Worm (Caenorhabditis elegans) whole organism, L1 larva: Measurements from ENCODE around the gene Y47D7A.13.

Experiments
- C16A3.4 ChIP-seq: fragments of 150-350 bp; optimal IDR thresholded peaks from 2 replicates; lab custom pipeline; 2014; ENCODE audit warnings: missing biosample characterization, missing genetic modification characterization
- F16B12.6 ChIP-seq: fragments of 150-350 bp; optimal IDR thresholded peaks from 2 replicates; lab custom pipeline; 2014; ENCODE audit warnings: missing biosample characterization, missing genetic modification characterization
- Y116A8C.19 ChIP-seq: sonication (generic microtip); optimal IDR thresholded peaks from 2 replicates; lab custom pipeline; 2016; ENCODE audit warnings: missing compliant biosample characterization, missing genetic modification characterization, borderline replicate concordance
- aha-1 ChIP-seq: fragments of 150-350 bp; optimal IDR thresholded peaks from 2 replicates; lab custom pipeline; 2014; ENCODE audit warnings: missing biosample characterization, missing genetic modification characterization
- ama-1 ChIP-seq: fragments of 150-350 bp; optimal IDR thresholded peaks from 2 replicates; lab custom pipeline; 2014
- blmp-1 ChIP-seq: fragments of 150-350 bp; optimal IDR thresholded peaks from 2 replicates; lab custom pipeline; 2014; ENCODE audit warnings: missing biosample characterization, missing genetic modification characterization
- ceh-90 ChIP-seq: sonication (generic microtip); optimal IDR thresholded peaks from 2 replicates; lab custom pipeline; 2016; ENCODE audit warnings: missing genetic modification characterization, missing compliant biosample characterization
- dsc-1 ChIP-seq: sonication (generic microtip); optimal IDR thresholded peaks from 2 replicates; lab custom pipeline; 2016; ENCODE audit warnings: mild to moderate bottlenecking, missing genetic modification characterization, missing compliant biosample characterization
- efl-1 ChIP-seq, 4 experiments: fragments of 150-350 bp; optimal IDR thresholded peaks in 3 of 4; peaks in 1 of 4; 1 replicate in 1 of 4; 2 replicates in 3 of 4; lab custom pipeline; 2014; ENCODE audit warnings: missing biosample characterization in 2 of 4, missing genetic modification characterization in 2 of 4, missing genetic modification reagents in 2 of 4
- fkh-10 ChIP-seq: sonication (generic microtip); optimal IDR thresholded peaks from 2 replicates; lab custom pipeline; 2017; ENCODE audit warnings: missing biosample characterization, missing genetic modification reagents, missing genetic modification characterization
- fos-1 ChIP-seq: fragments of 150-350 bp; optimal IDR thresholded peaks from 2 replicates; lab custom pipeline; 2014; ENCODE audit warnings: missing biosample characterization, missing genetic modification characterization
- hlh-4 ChIP-seq: sonication (generic microtip); optimal IDR thresholded peaks from 2 replicates; lab custom pipeline; 2016; ENCODE audit warnings: mild to moderate bottlenecking, missing genetic modification characterization, missing compliant biosample characterization
- isw-1 ChIP-seq: fragments of 200-800 bp; sonication (Bioruptor generic); IDR thresholded peaks from 2 replicates; pipeline ENCODE4 v1.3.6; 2022; ENCODE audit warnings: missing genetic modification characterization, missing compliant biosample characterization
- lin-13 ChIP-seq: fragments of 150-350 bp; optimal IDR thresholded peaks from 2 replicates; lab custom pipeline; 2014; ENCODE audit warnings: missing biosample characterization, missing genetic modification reagents, missing genetic modification characterization
- lin-14 ChIP-seq: fragments of 200-800 bp; sonication (Bioruptor generic); optimal IDR thresholded peaks from 2 replicates; lab custom pipeline; 2018; ENCODE audit warnings: mild to moderate bottlenecking, missing genetic modification characterization, moderate library complexity, missing compliant biosample characterization
- lin-15B ChIP-seq: fragments of 150-350 bp; sonication (generic microtip); optimal IDR thresholded peaks from 3 replicates; lab custom pipeline; 2014; ENCODE audit warnings: missing biosample characterization, missing genetic modification characterization
- lin-35 ChIP-seq, 2 experiments: fragments of 150-350 bp; optimal IDR thresholded peaks; 2 replicates each; lab custom pipeline; 2014; ENCODE audit warnings: missing biosample characterization in 2 of 2, missing genetic modification characterization in 2 of 2, missing genetic modification reagents in 2 of 2
- lir-3 ChIP-seq: sonication (generic microtip); optimal IDR thresholded peaks from 2 replicates; lab custom pipeline; 2016; ENCODE audit warnings: mild to moderate bottlenecking, missing genetic modification characterization, moderate library complexity, missing compliant biosample characterization; ENCODE audit not compliant: poor library complexity
- lsy-2 ChIP-seq, 2 experiments: fragments of 150-350 bp; optimal IDR thresholded peaks; 2 replicates each; lab custom pipeline; 2014; ENCODE audit warnings: missing biosample characterization in 2 of 2, missing genetic modification characterization in 2 of 2
- mdl-1 ChIP-seq, 2 experiments: fragments of 150-350 bp; optimal IDR thresholded peaks; 2 replicates each; lab custom pipeline; 2014 to 2017; ENCODE audit warnings: missing biosample characterization in 2 of 2, missing genetic modification characterization in 2 of 2, inconsistent platforms in 1 of 2
- nhr-11 ChIP-seq: fragments of 150-350 bp; optimal IDR thresholded peaks from 2 replicates; lab custom pipeline; 2014; ENCODE audit warnings: missing biosample characterization, missing genetic modification characterization
- nhr-20 ChIP-seq: sonication (generic microtip); optimal IDR thresholded peaks from 2 replicates; lab custom pipeline; 2016; ENCODE audit warnings: mild to moderate bottlenecking, missing genetic modification characterization, missing compliant biosample characterization
- nhr-47 ChIP-seq: sonication (generic microtip); optimal IDR thresholded peaks from 2 replicates; lab custom pipeline; 2016; ENCODE audit warnings: mild to moderate bottlenecking, missing genetic modification characterization, moderate library complexity, missing compliant biosample characterization
- nhr-77 ChIP-seq: fragments of 150-350 bp; optimal IDR thresholded peaks from 2 replicates; lab custom pipeline; 2014; ENCODE audit warnings: missing biosample characterization, missing genetic modification characterization
- nhr-84 ChIP-seq: sonication (generic microtip); optimal IDR thresholded peaks from 2 replicates; lab custom pipeline; 2017; ENCODE audit warnings: missing biosample characterization, missing genetic modification characterization
- nhr-85 ChIP-seq: sonication (generic microtip); peaks from one replicate; lab custom pipeline; 2016; ENCODE audit warnings: missing genetic modification characterization, inconsistent platforms, missing compliant biosample characterization
- nhr-90 ChIP-seq: sonication (generic microtip); optimal IDR thresholded peaks from 2 replicates; lab custom pipeline; 2016; ENCODE audit warnings: mild to moderate bottlenecking, missing genetic modification characterization, missing compliant biosample characterization; ENCODE audit not compliant: poor library complexity
- pqm-1 ChIP-seq: sonication (generic microtip); optimal IDR thresholded peaks from 3 replicates; lab custom pipeline; 2017; ENCODE audit warnings: missing biosample characterization, missing genetic modification characterization
- rnt-1 ChIP-seq: sonication (generic microtip); optimal IDR thresholded peaks from 2 replicates; lab custom pipeline; 2016; ENCODE audit warnings: mild to moderate bottlenecking, missing genetic modification characterization, moderate library complexity, missing compliant biosample characterization
- skn-1 ChIP-seq: fragments of 150-350 bp; optimal IDR thresholded peaks from 2 replicates; lab custom pipeline; 2014; ENCODE audit warnings: missing biosample characterization, missing genetic modification characterization
- tbx-2 ChIP-seq: sonication (generic microtip); optimal IDR thresholded peaks from 2 replicates; lab custom pipeline; 2016; ENCODE audit warnings: missing genetic modification characterization, missing compliant biosample characterization
- tlp-1 ChIP-seq: fragments of 150-350 bp; optimal IDR thresholded peaks from 2 replicates; lab custom pipeline; 2014; ENCODE audit warnings: missing biosample characterization, missing genetic modification characterization
- unc-130 ChIP-seq: fragments of 150-350 bp; optimal IDR thresholded peaks from 2 replicates; lab custom pipeline; 2017; ENCODE audit warnings: missing biosample characterization, missing genetic modification characterization, inconsistent platforms
- unc-86 ChIP-seq: sonication (generic microtip); optimal IDR thresholded peaks from 2 replicates; lab custom pipeline; 2016; ENCODE audit warnings: missing genetic modification characterization, missing compliant biosample characterization
- unc-98 ChIP-seq: fragments of 200-800 bp; sonication (Bioruptor generic); IDR thresholded peaks from 2 replicates; pipeline ENCODE4 v1.3.6; 2022; ENCODE audit warnings: missing genetic modification characterization, missing compliant biosample characterization
- zag-1 ChIP-seq: fragments of 150-350 bp; optimal IDR thresholded peaks from 2 replicates; lab custom pipeline; 2014; ENCODE audit warnings: missing biosample characterization, missing genetic modification characterization
- zip-4 ChIP-seq: fragments of 200-800 bp; sonication (Bioruptor generic); optimal IDR thresholded peaks from 2 replicates; lab custom pipeline; 2018; ENCODE audit warnings: mild to moderate bottlenecking, missing genetic modification characterization, moderate library complexity, missing compliant biosample characterization
- ztf-11 ChIP-seq, 2 experiments: sonication (generic microtip); optimal IDR thresholded peaks; 2 replicates each; lab custom pipeline; 2016 to 2017; ENCODE audit warnings: missing genetic modification characterization in 2 of 2, missing biosample characterization in 1 of 2, missing compliant biosample characterization in 1 of 2
- ztf-4 ChIP-seq: fragments of 150-350 bp; optimal IDR thresholded peaks from 2 replicates; lab custom pipeline; 2014; ENCODE audit warnings: missing biosample characterization, missing genetic modification characterization

The Y47D7A.13 gene

DNA sequence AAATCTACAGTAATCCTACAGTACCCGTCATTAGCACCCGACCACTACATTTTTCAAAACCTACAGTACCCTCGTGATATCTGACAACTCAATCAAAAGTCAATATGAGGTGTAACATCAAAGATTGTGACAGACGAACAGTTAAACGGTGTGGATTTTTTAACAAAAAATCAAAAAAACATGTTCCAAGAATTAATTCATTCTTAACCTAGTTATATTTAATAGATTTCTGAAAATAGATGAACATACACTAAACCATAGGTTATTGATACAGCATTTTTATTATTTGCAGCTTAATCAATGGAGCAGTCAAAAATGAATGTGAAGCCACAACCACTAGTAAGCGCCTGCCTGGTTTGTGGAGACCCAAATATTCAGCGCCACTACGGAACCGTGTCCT is 28.2 kb downstream of the Y47D7A.13 start, which contains the start of gene nhr-118:
TSS of gene nhr-118 (plus strand) at position 301 of the 400 bp plus-strand sequence.
- TF ChIP-seq pqm-1 (tag; lab: Kevin White, UChicago) = no peak
- no peak for TF ChIP-seq nhr-84
- TF ChIP-seq tlp-1 (tag; lab: Kevin White, UChicago) = no peak
- no peak for TF ChIP-seq ztf-11 (tag; optimal IDR thresholded peaks at IDR 0.05; lab: Kevin White, UChicago)
- TF ChIP-seq aha-1 (tag; lab: Kevin White, UChicago) = no peak
- TF ChIP-seq lin-35 (GFP tag; optimal IDR thresholded peaks at IDR 0.05; lab: Kevin White, UChicago) = no peak
- TF ChIP-seq skn-1 (tag; lab: Kevin White, UChicago) = no peak
- TF ChIP-seq hlh-4 = no peak
- TF ChIP-seq unc-130 (tag; lab: Kevin White, UChicago) = no peak
- TF ChIP-seq nhr-90 (tag; lab: Kevin White, UChicago) = no peak
- TF ChIP-seq lin-13 (GFP tag; lab: Kevin White, UChicago) = no peak
- no peak for TF ChIP-seq F16B12.6

- TF ChIP-seq lin-13 (GFP tag; lab: Kevin White, UChicago) = no peak
- no peak for TF ChIP-seq fos-1 (tag; lab: Kevin White, UChicago)
- TF ChIP-seq nhr-47 = no peak
- no peak for TF ChIP-seq isw-1
- no peak for TF ChIP-seq lin-14 (GFP tag; lab: Kevin White, UChicago)
- TF ChIP-seq ztf-4 (tag; lab: Kevin White, UChicago) = no peak
- no peak for TF ChIP-seq mdl-1 (tag; optimal IDR thresholded peaks at IDR 0.05; lab: Kevin White, UChicago)
- no peak for TF ChIP-seq tbx-2 (tag; lab: Kevin White, UChicago)
- no peak for TF ChIP-seq aha-1 (tag; lab: Kevin White, UChicago)
- no peak for TF ChIP-seq lsy-2 (tag; optimal IDR thresholded peaks at IDR 0.05; lab: Kevin White, UChicago)
- TF ChIP-seq zag-1 (tag; lab: Kevin White, UChicago) = no peak
- TF ChIP-seq lir-3 (tag; lab: Kevin White, UChicago) = no peak
- TF ChIP-seq lin-15B (tag; lab: Kevin White, UChicago) = no peak
- no peak for TF ChIP-seq nhr-77 (tag; lab: Kevin White, UChicago)
- no peak for TF ChIP-seq ama-1 (lab: Kevin White, UChicago)
Observed at ce11 chrV:4401865-4402264, 33.9 kb downstream of the Y47D7A.13 start, which contains the start of gene F13A2.5. TSS of gene F13A2.5 (minus strand) at chrV:4401965.

DNA sequence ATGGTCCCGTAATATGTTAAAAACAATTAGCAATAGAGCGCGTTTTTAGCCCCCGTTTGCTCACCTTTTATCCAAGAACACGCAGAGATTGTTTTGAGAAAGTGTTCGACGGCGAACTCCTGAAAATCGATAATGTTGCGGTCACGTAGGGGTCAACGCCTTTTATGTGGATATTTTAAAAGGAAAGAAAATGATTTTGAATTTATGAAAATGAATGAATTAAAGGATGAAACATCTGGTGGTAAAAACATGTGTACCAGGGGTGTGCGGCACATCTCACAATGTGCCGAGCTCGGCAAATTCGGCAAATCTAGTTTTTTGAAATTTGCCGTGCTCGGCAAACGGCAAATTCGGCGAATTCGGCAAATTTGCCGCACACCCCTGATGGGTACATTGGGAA is 35.6 kb downstream of the Y47D7A.13 start, which contains the start of gene F13A2.4:
TSS of gene F13A2.4 (minus strand) at position 101 of the 400 bp plus-strand sequence.
- no peak for TF ChIP-seq nhr-20 (tag; lab: Kevin White, UChicago)
- TF ChIP-seq nhr-85 (tag; lab: Kevin White, UChicago) = no peak
- no peak for TF ChIP-seq F16B12.6
- TF ChIP-seq rnt-1 (tag; lab: Kevin White, UChicago) = no peak
- no peak for TF ChIP-seq unc-86
- no peak for TF ChIP-seq nhr-11 (tag; lab: Kevin White, UChicago)
- TF ChIP-seq ceh-90 (tag; lab: Kevin White, UChicago) = no peak
- TF ChIP-seq lin-13 (GFP tag; lab: Kevin White, UChicago) = no peak
- no peak for TF ChIP-seq zip-4 (GFP tag; lab: Kevin White, UChicago)
- no peak for TF ChIP-seq nhr-84
- no peak for TF ChIP-seq C16A3.4 (tag; lab: Kevin White, UChicago)
- TF ChIP-seq nhr-90 (tag; lab: Kevin White, UChicago) = no peak
- TF ChIP-seq dsc-1 (tag; lab: Kevin White, UChicago) = no peak
- no peak for TF ChIP-seq efl-1 (optimal IDR thresholded peaks at IDR 0.05; lab: Kevin White, UChicago)
- TF ChIP-seq efl-1 (GFP tag; optimal IDR thresholded peaks at IDR 0.05 in 1 of 2; lab: Kevin White, UChicago) = no peak
- no peak for TF ChIP-seq Y116A8C.19 (tag; lab: Kevin White, UChicago)
- TF ChIP-seq blmp-1 (tag; lab: Kevin White, UChicago) = no peak
- no peak for TF ChIP-seq unc-98 (GFP tag; lab: Robert Waterston, UW)
- TF ChIP-seq fkh-10 (GFP tag; lab: Kevin White, UChicago) = no peak
- no peak for TF ChIP-seq mdl-1 (tag; optimal IDR thresholded peaks at IDR 0.05; lab: Kevin White, UChicago)
